Fruit fly (Drosophila melanogaster) whole organism, embryonic: ENCODE results near the gene Mur2B.

ENCODE experiments used
- Atf3 ChIP-seq: fragments of 200-800 bp; sonication (Bioruptor generic); optimal IDR thresholded peaks from 3 replicates; lab custom pipeline; 2016; ENCODE audit warnings: missing biosample characterization, missing genetic modification characterization
- BtbVII ChIP-seq: fragments of 200-800 bp; sonication (Bioruptor generic); optimal IDR thresholded peaks from 3 replicates; lab custom pipeline; 2017; ENCODE audit warnings: missing biosample characterization, mild to moderate bottlenecking, missing genetic modification characterization
- C15 ChIP-seq: fragments of 200-800 bp; sonication (Bioruptor generic); IDR thresholded peaks from 3 replicates; pipeline ENCODE4 v1.3.6; 2022; ENCODE audit warnings: missing biosample characterization, missing genetic modification characterization
- CG10321 ChIP-seq: fragments of 200-800 bp; sonication (Bioruptor generic); IDR thresholded peaks from 2 replicates; pipeline ENCODE4 v1.3.6; 2022; ENCODE audit warnings: missing biosample characterization, missing genetic modification characterization
- CG10959 ChIP-seq: fragments of 200-800 bp; sonication (Bioruptor generic); IDR thresholded peaks from 2 replicates; pipeline ENCODE4 v1.3.6; 2022; ENCODE audit warnings: missing biosample characterization, missing genetic modification characterization
- CG10979 ChIP-seq: fragments of 200-800 bp; sonication (Bioruptor generic); optimal IDR thresholded peaks from 2 replicates; lab custom pipeline; 2018; ENCODE audit warnings: missing biosample characterization, mild to moderate bottlenecking, missing genetic modification characterization, moderate library complexity
- CG11247 ChIP-seq: fragments of 200-800 bp; sonication (Bioruptor generic); IDR thresholded peaks from 2 replicates; pipeline ENCODE4 v1.3.6; 2022; ENCODE audit warnings: missing biosample characterization, missing genetic modification characterization
- CG11504 ChIP-seq: fragments of 200-800 bp; sonication (Bioruptor generic); optimal IDR thresholded peaks from 3 replicates; lab custom pipeline; 2019; ENCODE audit warnings: missing biosample characterization, mild to moderate bottlenecking, missing genetic modification characterization, moderate library complexity
- CG11560 ChIP-seq: fragments of 200-800 bp; sonication (Bioruptor generic); IDR thresholded peaks from 3 replicates; pipeline ENCODE4 v1.3.6; 2022; ENCODE audit warnings: missing biosample characterization, missing genetic modification characterization
- CG11696 ChIP-seq: fragments of 200-800 bp; sonication (Bioruptor generic); IDR thresholded peaks from 2 replicates; pipeline ENCODE4 v1.3.6; 2022; ENCODE audit warnings: missing biosample characterization, missing genetic modification characterization
- CG11723 ChIP-seq: fragments of 200-800 bp; sonication (Bioruptor generic); optimal IDR thresholded peaks from 2 replicates; lab custom pipeline; 2017; ENCODE audit warnings: missing biosample characterization, mild to moderate bottlenecking, missing genetic modification characterization
- CG12219 ChIP-seq: fragments of 200-800 bp; sonication (Bioruptor generic); optimal IDR thresholded peaks from 3 replicates; lab custom pipeline; 2018; ENCODE audit warnings: missing biosample characterization, mild to moderate bottlenecking, missing genetic modification characterization
- CG13424 ChIP-seq: fragments of 200-800 bp; sonication (Bioruptor generic); optimal IDR thresholded peaks from 2 replicates; lab custom pipeline; 2019; ENCODE audit warnings: missing biosample characterization, mild to moderate bottlenecking, missing genetic modification characterization, moderate library complexity
- CG13894 ChIP-seq: fragments of 200-800 bp; sonication (Bioruptor generic); optimal IDR thresholded peaks from 3 replicates; lab custom pipeline; 2018; ENCODE audit warnings: missing biosample characterization, mild to moderate bottlenecking, missing genetic modification characterization, moderate library complexity
- CG15514 ChIP-seq: fragments of 200-800 bp; sonication (Bioruptor generic); optimal IDR thresholded peaks from 3 replicates; lab custom pipeline; 2017; ENCODE audit warnings: missing biosample characterization, missing genetic modification characterization, mild to moderate bottlenecking, moderate library complexity, missing genetic modification reagents
- CG16813 ChIP-seq: fragments of 200-800 bp; sonication (Bioruptor generic); IDR thresholded peaks from 3 replicates; pipeline ENCODE4 v1.3.6; 2022; ENCODE audit warnings: missing biosample characterization, missing genetic modification characterization; ENCODE audit not compliant: partially characterized antibody
- CG17186 ChIP-seq: fragments of 200-800 bp; sonication (Bioruptor generic); optimal IDR thresholded peaks from 3 replicates; lab custom pipeline; 2017; ENCODE audit warnings: missing biosample characterization, missing genetic modification reagents, missing genetic modification characterization
- CG17612 ChIP-seq: fragments of 200-800 bp; sonication (Bioruptor generic); IDR thresholded peaks from 2 replicates; pipeline ENCODE4 v1.3.6; 2022; ENCODE audit warnings: missing biosample characterization, missing genetic modification characterization
- CG33557 ChIP-seq: fragments of 200-800 bp; sonication (Bioruptor generic); optimal IDR thresholded peaks from 2 replicates; lab custom pipeline; 2019; ENCODE audit warnings: missing biosample characterization, mild to moderate bottlenecking, missing genetic modification characterization, moderate library complexity
- CG6272 ChIP-seq: fragments of 200-800 bp; sonication (Bioruptor generic); IDR thresholded peaks from 2 replicates; pipeline ENCODE4 v1.3.6; 2022; ENCODE audit warnings: missing biosample characterization, missing genetic modification characterization
- CG7357 ChIP-seq: fragments of 200-800 bp; sonication (Bioruptor generic); IDR thresholded peaks from 3 replicates; pipeline ENCODE4 v1.3.6; 2022; ENCODE audit warnings: missing biosample characterization, missing genetic modification characterization
- CG7786 ChIP-seq: fragments of 200-800 bp; sonication (Bioruptor generic); optimal IDR thresholded peaks from 2 replicates; lab custom pipeline; 2016; ENCODE audit warnings: missing biosample characterization, missing genetic modification characterization
- CG8478 ChIP-seq: fragments of >200 bp; optimal IDR thresholded peaks from 2 replicates; lab custom pipeline; 2018
- CG9609 ChIP-seq: fragments of 200-800 bp; sonication (Bioruptor generic); optimal IDR thresholded peaks from 3 replicates; lab custom pipeline; 2016; ENCODE audit warnings: missing biosample characterization, missing genetic modification characterization
- CoRest ChIP-seq: fragments of 200-800 bp; sonication (Bioruptor generic); optimal IDR thresholded peaks from 3 replicates; lab custom pipeline; 2018; ENCODE audit warnings: missing biosample characterization, mild to moderate bottlenecking, missing genetic modification characterization, moderate library complexity
- Dad ChIP-seq: fragments of 200-800 bp; sonication (Bioruptor generic); optimal IDR thresholded peaks from 3 replicates; lab custom pipeline; 2016; ENCODE audit warnings: missing biosample characterization, missing genetic modification characterization
- Dp ChIP-seq: fragments of 200-800 bp; sonication (Bioruptor generic); optimal IDR thresholded peaks from 2 replicates; lab custom pipeline; 2018; ENCODE audit warnings: missing biosample characterization, mild to moderate bottlenecking, missing genetic modification characterization, moderate library complexity
- Dref ChIP-seq: fragments of 200-800 bp; sonication (Bioruptor generic); IDR thresholded peaks from 2 replicates; pipeline ENCODE4 v1.3.6; 2022; ENCODE audit warnings: missing biosample characterization, missing genetic modification characterization
- Elba2 ChIP-seq: fragments of 200-800 bp; sonication (Bioruptor generic); optimal IDR thresholded peaks from 3 replicates; lab custom pipeline; 2016; ENCODE audit warnings: missing biosample characterization, missing genetic modification characterization
- Gsc ChIP-seq: fragments of 200-800 bp; sonication (Bioruptor generic); IDR thresholded peaks from 2 replicates; pipeline ENCODE4 v1.3.6; 2022; ENCODE audit warnings: missing biosample characterization, missing genetic modification characterization
- HLHmδ ChIP-seq: fragments of 200-800 bp; sonication (Bioruptor generic); optimal IDR thresholded peaks from 2 replicates; lab custom pipeline; 2018; ENCODE audit warnings: missing biosample characterization, mild to moderate bottlenecking, missing genetic modification characterization, moderate library complexity
- Mrtf ChIP-seq: fragments of 200-800 bp; sonication (Bioruptor generic); IDR thresholded peaks from 3 replicates; pipeline ENCODE4 v1.3.6; 2022; ENCODE audit warnings: missing biosample characterization, missing genetic modification characterization
- Pdp1 ChIP-seq, 2 experiments: fragments of 200-800 bp; sonication (Bioruptor generic); optimal IDR thresholded peaks; 3 replicates each; lab custom pipeline; 2016; ENCODE audit warnings: missing biosample characterization in 2 of 2, missing genetic modification characterization in 2 of 2, mild to moderate bottlenecking in 1 of 2, moderate library complexity in 1 of 2
- Rfx ChIP-seq: fragments of 200-800 bp; sonication (Bioruptor generic); IDR thresholded peaks from 2 replicates; pipeline ENCODE4 v1.3.6; 2022; ENCODE audit warnings: missing biosample characterization, missing genetic modification characterization
- Six4 ChIP-seq: fragments of 200-800 bp; sonication (Bioruptor generic); optimal IDR thresholded peaks from 2 replicates; lab custom pipeline; 2016; ENCODE audit warnings: missing biosample characterization, missing genetic modification characterization
- Sry-δ ChIP-seq: fragments of 200-800 bp; sonication (Bioruptor generic); optimal IDR thresholded peaks from 2 replicates; lab custom pipeline; 2016; ENCODE audit warnings: missing biosample characterization, missing genetic modification characterization
- TFAM ChIP-seq: fragments of 200-800 bp; sonication (Bioruptor generic); optimal IDR thresholded peaks from 2 replicates; lab custom pipeline; 2017; ENCODE audit warnings: missing biosample characterization, missing genetic modification characterization, inconsistent platforms
- ase ChIP-seq: fragments of 200-800 bp; sonication (Bioruptor generic); IDR thresholded peaks from 3 replicates; pipeline ENCODE4 v1.3.6; 2022; ENCODE audit warnings: missing biosample characterization, missing genetic modification characterization
- btn ChIP-seq: fragments of 200-800 bp; sonication (Bioruptor generic); optimal IDR thresholded peaks from 2 replicates; lab custom pipeline; 2016; ENCODE audit warnings: missing biosample characterization, missing genetic modification characterization
- cg ChIP-seq: fragments of 200-800 bp; sonication (Bioruptor generic); optimal IDR thresholded peaks from 3 replicates; lab custom pipeline; 2019; ENCODE audit warnings: missing biosample characterization, mild to moderate bottlenecking, missing genetic modification characterization, moderate library complexity
- ems ChIP-seq: fragments of 200-800 bp; sonication (Bioruptor generic); optimal IDR thresholded peaks from 3 replicates; lab custom pipeline; 2016; ENCODE audit warnings: missing biosample characterization, missing genetic modification characterization
- gcm ChIP-seq: fragments of 200-800 bp; sonication (Bioruptor generic); optimal IDR thresholded peaks from 2 replicates; lab custom pipeline; 2019; ENCODE audit warnings: missing biosample characterization, mild to moderate bottlenecking, missing genetic modification characterization, moderate library complexity
- gfzf ChIP-seq: fragments of 200-800 bp; sonication (Bioruptor generic); optimal IDR thresholded peaks from 2 replicates; lab custom pipeline; 2016; ENCODE audit warnings: missing biosample characterization, mild to moderate bottlenecking, missing genetic modification characterization, moderate library complexity
- hb ChIP-seq: fragments of 200-800 bp; sonication (Bioruptor generic); IDR thresholded peaks from 3 replicates; pipeline ENCODE4 v1.3.6; 2022; ENCODE audit warnings: missing biosample characterization, missing genetic modification characterization; ENCODE audit not compliant: partially characterized antibody
- jigr1 ChIP-seq: fragments of 200-800 bp; sonication (Bioruptor generic); IDR thresholded peaks from 3 replicates; pipeline ENCODE4 v1.3.6; 2022; ENCODE audit warnings: missing biosample characterization, missing genetic modification characterization
- luna ChIP-seq: fragments of 200-800 bp; sonication (Bioruptor generic); optimal IDR thresholded peaks from 2 replicates; lab custom pipeline; 2016; ENCODE audit warnings: missing biosample characterization, missing genetic modification characterization
- trem ChIP-seq: fragments of 200-800 bp; optimal IDR thresholded peaks from 3 replicates; lab custom pipeline; 2019; ENCODE audit warnings: missing biosample characterization, mild to moderate bottlenecking, missing genetic modification characterization, moderate library complexity
- unc-4 ChIP-seq: fragments of 200-800 bp; sonication (Bioruptor generic); IDR thresholded peaks from 2 replicates; pipeline ENCODE4 v1.3.6; 2022; ENCODE audit warnings: missing biosample characterization, missing genetic modification characterization; ENCODE audit not compliant: partially characterized antibody
- vvl ChIP-seq: fragments of 200-800 bp; sonication (Bioruptor generic); IDR thresholded peaks from 2 replicates; pipeline ENCODE4 v1.3.6; 2022; ENCODE audit warnings: missing biosample characterization, missing genetic modification characterization
- zen ChIP-seq: fragments of 200-800 bp; sonication (Bioruptor generic); optimal IDR thresholded peaks from 3 replicates; lab custom pipeline; 2018; ENCODE audit warnings: missing biosample characterization, mild to moderate bottlenecking, missing genetic modification characterization, moderate library complexity

Gene Mur2B

DNA sequence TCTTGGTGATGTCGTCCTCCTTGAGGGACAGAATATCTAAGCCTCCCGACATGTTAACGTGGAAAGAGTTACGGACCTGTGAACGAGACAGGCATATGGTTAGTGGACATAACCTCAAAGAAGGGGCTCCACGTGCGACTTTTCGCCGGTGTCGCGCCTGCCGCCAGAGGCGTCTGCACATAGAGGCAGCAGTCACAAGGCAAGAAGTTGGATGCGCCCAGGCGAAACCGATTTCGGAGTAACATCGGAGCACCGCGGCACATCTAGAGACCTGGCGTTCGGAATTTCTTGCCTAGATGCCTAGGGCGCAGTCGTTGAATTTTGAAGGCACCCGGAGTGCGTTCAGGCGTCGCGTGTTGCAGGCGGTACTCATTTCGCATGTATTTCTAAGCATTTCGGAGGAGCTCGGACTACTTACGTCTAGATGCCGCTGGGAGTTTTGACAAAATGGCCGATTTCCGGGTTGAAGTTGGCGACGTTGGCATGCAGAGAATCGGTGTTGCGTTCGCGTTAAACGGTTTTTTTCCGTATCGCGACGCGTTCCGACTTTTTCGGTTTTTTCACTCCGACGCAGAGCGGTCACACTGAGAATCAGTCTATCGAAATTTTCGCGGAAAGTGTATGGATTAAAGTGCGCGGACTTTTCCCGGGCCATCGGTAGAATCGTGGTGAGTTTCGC lies 185.6 kb downstream of the Mur2B start, which contains the start of the genes sta and inc (continued):
- no peak for TF ChIP-seq CG6272
- TF ChIP-seq Pdp1 (GFP tag; optimal IDR thresholded peaks at IDR 0.05; lab: Kevin White, UChicago): peak; percentile 40 to 65
- TF ChIP-seq CoRest: peak; percentile 44
- no peak for TF ChIP-seq CG11560 (tag; lab: Robert Waterston, UW)
- peak; percentile 18 for TF ChIP-seq CG7786 (GFP tag; lab: Kevin White, UChicago)
- no peak for TF ChIP-seq CG7357 (GFP tag; lab: Robert Waterston, UW)
- no peak for TF ChIP-seq ase (GFP tag; lab: Robert Waterston, UW)
- peak; percentile 49 for TF ChIP-seq CG33557 (GFP tag; lab: Kevin White, UChicago)
- TF ChIP-seq CG12219 (GFP tag; lab: Kevin White, UChicago): peak; percentile 64
- peak; percentile 80 for TF ChIP-seq Rfx
- TF ChIP-seq cg (GFP tag; lab: Kevin White, UChicago): no peak
- peak; percentile 38 for TF ChIP-seq btn (GFP tag; lab: Kevin White, UChicago)
- TF ChIP-seq Dp: peak; percentile 90
- peak; percentile 72 for TF ChIP-seq CG13894 (tag; lab: Kevin White, UChicago)
- peak; percentile 89 for TF ChIP-seq CG15514 (GFP tag; lab: Kevin White, UChicago)
- peak; percentile 66 for TF ChIP-seq CG11723 (GFP tag; lab: Kevin White, UChicago)
- peak; percentile 67 for TF ChIP-seq gcm (GFP tag; lab: Kevin White, UChicago)
- 0 out of 3 replicates have a peak, but pooled peaks have one; percentile 48 for TF ChIP-seq Mrtf (GFP tag; lab: Robert Waterston, UW)
- TF ChIP-seq CG11504 (tag; lab: Kevin White, UChicago): peak; percentile 57
- peak; percentile 21 for TF ChIP-seq CG9609 (GFP tag; lab: Kevin White, UChicago)
- no peak for TF ChIP-seq hb (GFP tag; lab: Robert Waterston, UW)
- peak; percentile 31 for TF ChIP-seq zen
- no peak for TF ChIP-seq CG10959 (GFP tag; lab: Robert Waterston, UW)
- 0 out of 3 replicates have a peak, but pooled peaks have one; percentile 14 for TF ChIP-seq C15 (GFP tag; lab: Robert Waterston, UW)
- TF ChIP-seq CG11247: peak; percentile 43
- TF ChIP-seq ems: peak; percentile 45
- peak; percentile 40; the same call in 1 of the 2 replicates for TF ChIP-seq CG10321
- TF ChIP-seq CG17612 (GFP tag; lab: Robert Waterston, UW): no peak
- TF ChIP-seq CG10979 (tag; lab: Kevin White, UChicago): peak; percentile 47
- no peak for TF ChIP-seq jigr1
- TF ChIP-seq Sry-δ: peak; percentile 82
- peak; percentile 66 for TF ChIP-seq vvl (GFP tag; lab: Robert Waterston, UW)
- peak; percentile 6 for TF ChIP-seq luna (GFP tag; lab: Kevin White, UChicago)
- no peak for TF ChIP-seq Atf3
- no peak for TF ChIP-seq CG8478
- TF ChIP-seq Dref (GFP tag; lab: Robert Waterston, UW): peak; percentile 72
- TF ChIP-seq TFAM (GFP tag; lab: Kevin White, UChicago): no peak
- no peak for TF ChIP-seq Elba2 (GFP tag; lab: Kevin White, UChicago)
- peak; percentile 81 for TF ChIP-seq trem
- peak; percentile 72 for TF ChIP-seq unc-4 (GFP tag; lab: Robert Waterston, UW)
- TF ChIP-seq BtbVII (GFP tag; lab: Kevin White, UChicago): peak; percentile 84
- peak; percentile 95 for TF ChIP-seq HLHmδ (GFP tag; lab: Kevin White, UChicago)
- TF ChIP-seq CG17186: peak; percentile 84
- TF ChIP-seq Dad (GFP tag; lab: Kevin White, UChicago): peak; percentile 58
- TF ChIP-seq Gsc (GFP tag; lab: Robert Waterston, UW): no peak
- TF ChIP-seq gfzf: peak; percentile 98
- peak; percentile 22 for TF ChIP-seq Six4 (GFP tag; lab: Kevin White, UChicago)
- TF ChIP-seq CG16813 (GFP tag; lab: Robert Waterston, UW): peak; percentile 58; the same call in 2 of the 3 replicates
- no peak for TF ChIP-seq CG11696 (GFP tag; lab: Robert Waterston, UW)
- peak; percentile 22 for TF ChIP-seq CG13424
